Fruit fly (Drosophila melanogaster): ENCODE data around the gene CG6153.

- TF ChIP-seq OdsH (GFP tag; optimal IDR thresholded peaks at IDR 0.05) (no peak), Jra (GFP tag; optimal IDR thresholded peaks at IDR 0.05) (no peak), h (GFP tag; optimal IDR thresholded peaks at IDR 0.05) (no peak), dmrt93B (GFP tag; optimal IDR thresholded peaks at IDR 0.05) (no peak), woc (GFP tag; optimal IDR thresholded peaks at IDR 0.05) (no peak), Abd-B (GFP tag; optimal IDR thresholded peaks at IDR 0.05) (no peak), br (GFP tag; optimal IDR thresholded peaks at IDR 0.05) (no peak), usp (GFP tag; optimal IDR thresholded peaks at IDR 0.05) (no peak), psq (GFP tag; optimal IDR thresholded peaks at IDR 0.05) (no peak), Hnf4 (GFP tag; optimal IDR thresholded peaks at IDR 0.05) (no peak), Myc (optimal IDR thresholded peaks at IDR 0.05) (no peak), pan (optimal IDR thresholded peaks at IDR 0.05) (no peak), dl (GFP tag; optimal IDR thresholded peaks at IDR 0.05; ENCODE audit: insufficient read depth in 1 of 2, partially characterized antibody in 2 of 2) (no peak), tai (GFP tag; optimal IDR thresholded peaks at IDR 0.05) (no peak)
Observed at dm6 chr2L:12701498-12701897, 8.7 kb downstream of the CG6153 start.
